Worm (Caenorhabditis elegans) whole organism, L4/young adult: Measurements from ENCODE around the gene srt-39.

Experiments
- W03F9.2 ChIP-seq: fragments of 150-350 bp; optimal IDR thresholded peaks from 2 replicates; lab custom pipeline; 2014; ENCODE audit warnings: missing biosample characterization, missing genetic modification characterization
- dao-5 ChIP-seq: sonication (generic microtip); optimal IDR thresholded peaks from 2 replicates; lab custom pipeline; 2016; ENCODE audit warnings: missing genotype, missing genetic modification characterization, moderate library complexity, missing compliant biosample characterization

DNA sequence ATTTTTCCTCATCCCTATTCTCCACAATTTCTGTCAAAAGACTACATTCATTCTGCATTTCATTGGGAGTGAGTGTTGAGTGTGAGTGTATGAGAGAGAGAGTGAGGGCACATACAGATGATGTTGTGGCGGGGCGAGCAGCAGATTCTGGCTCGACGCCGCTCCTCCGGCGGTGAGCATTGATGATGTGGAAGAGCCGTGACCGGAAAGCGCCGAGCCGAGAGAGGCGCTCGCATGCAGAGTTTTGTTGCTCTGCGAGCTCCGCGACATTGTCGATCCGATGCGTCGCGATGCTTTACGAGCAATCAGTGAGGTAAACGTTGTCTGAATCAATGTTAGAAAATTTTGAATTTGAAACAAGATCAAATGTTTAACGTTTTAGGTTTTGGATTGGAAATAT lies 29.0 kb upstream of the srt-39 start:
- TF ChIP-seq dao-5 (no peak), W03F9.2 (no peak)
